Fruit fly (Drosophila melanogaster) whole organism, embryonic: Measurements from ENCODE around the gene CG3091.

ENCODE experiments used
- CG11456 ChIP-seq: fragments of 200-800 bp; sonication (Bioruptor generic); IDR thresholded peaks from 3 replicates; pipeline ENCODE4 v1.3.6; 2022; ENCODE audit warnings: missing biosample characterization, missing genetic modification characterization
- CG11504 ChIP-seq: fragments of 200-800 bp; sonication (Bioruptor generic); optimal IDR thresholded peaks from 3 replicates; lab custom pipeline; 2019; ENCODE audit warnings: missing biosample characterization, mild to moderate bottlenecking, missing genetic modification characterization, moderate library complexity
- CG12769 ChIP-seq: fragments of 200-800 bp; sonication (Bioruptor generic); optimal IDR thresholded peaks from 2 replicates; lab custom pipeline; 2019; ENCODE audit warnings: missing biosample characterization, mild to moderate bottlenecking, missing genetic modification characterization, moderate library complexity
- CG13296 ChIP-seq: fragments of 200-800 bp; sonication (Bioruptor generic); optimal IDR thresholded peaks from 3 replicates; lab custom pipeline; 2018; ENCODE audit warnings: missing biosample characterization, mild to moderate bottlenecking, missing genetic modification characterization
- CG13424 ChIP-seq: fragments of 200-800 bp; sonication (Bioruptor generic); optimal IDR thresholded peaks from 2 replicates; lab custom pipeline; 2019; ENCODE audit warnings: missing biosample characterization, mild to moderate bottlenecking, missing genetic modification characterization, moderate library complexity
- CG1603 ChIP-seq: fragments of 200-800 bp; sonication (Bioruptor generic); optimal IDR thresholded peaks from 2 replicates; lab custom pipeline; 2019; ENCODE audit warnings: missing biosample characterization, mild to moderate bottlenecking, missing genetic modification characterization, moderate library complexity
- CG16815 ChIP-seq: fragments of 200-800 bp; sonication (Bioruptor generic); optimal IDR thresholded peaks from 3 replicates; lab custom pipeline; 2017; ENCODE audit warnings: missing biosample characterization, mild to moderate bottlenecking, missing genetic modification characterization
- CG17361 ChIP-seq: fragments of 200-800 bp; sonication (Bioruptor generic); IDR thresholded peaks from 3 replicates; pipeline ENCODE4 v1.3.6; 2022; ENCODE audit warnings: missing biosample characterization, missing genetic modification characterization
- CG18599 ChIP-seq: fragments of 200-800 bp; sonication (Bioruptor generic); optimal IDR thresholded peaks from 3 replicates; lab custom pipeline; 2017; ENCODE audit warnings: missing biosample characterization, missing genetic modification characterization, mild to moderate bottlenecking, moderate library complexity, missing genetic modification reagents
- CG2120 ChIP-seq: fragments of 200-800 bp; sonication (Bioruptor generic); optimal IDR thresholded peaks from 3 replicates; lab custom pipeline; 2016; ENCODE audit warnings: missing biosample characterization, missing genetic modification characterization
- CG2678 ChIP-seq: fragments of 200-800 bp; sonication (Bioruptor generic); optimal IDR thresholded peaks from 3 replicates; lab custom pipeline; 2019; ENCODE audit warnings: missing biosample characterization, mild to moderate bottlenecking, missing genetic modification characterization, moderate library complexity
- CG30403 ChIP-seq: fragments of 200-800 bp; sonication (Bioruptor generic); optimal IDR thresholded peaks from 3 replicates; lab custom pipeline; 2016; ENCODE audit warnings: missing biosample characterization, missing genetic modification characterization
- CG31441 ChIP-seq: fragments of 200-800 bp; sonication (Bioruptor generic); IDR thresholded peaks from 2 replicates; pipeline ENCODE4 v1.3.6; 2022; ENCODE audit warnings: missing biosample characterization, missing genetic modification characterization
- CG3281 ChIP-seq: fragments of 200-800 bp; sonication (Bioruptor generic); optimal IDR thresholded peaks from 3 replicates; lab custom pipeline; 2017; ENCODE audit warnings: missing biosample characterization, mild to moderate bottlenecking, missing genetic modification characterization
- CG34422 ChIP-seq: fragments of 200-800 bp; sonication (Bioruptor generic); IDR thresholded peaks from 3 replicates; pipeline ENCODE4 v1.3.6; 2022; ENCODE audit warnings: missing biosample characterization, missing genetic modification characterization
- CG42726 ChIP-seq: fragments of 200-800 bp; sonication (Bioruptor generic); IDR thresholded peaks from 2 replicates; pipeline ENCODE4 v1.3.6; 2022; ENCODE audit warnings: missing biosample characterization, missing genetic modification characterization; ENCODE audit not compliant: partially characterized antibody
- CG4404 ChIP-seq: fragments of 200-800 bp; sonication (Bioruptor generic); IDR thresholded peaks from 2 replicates; pipeline ENCODE4 v1.3.6; 2022; ENCODE audit warnings: missing biosample characterization, missing genetic modification characterization
- CG6175 ChIP-seq: fragments of 200-800 bp; sonication (Bioruptor generic); IDR thresholded peaks from 3 replicates; pipeline ENCODE4 v1.3.6; 2022; ENCODE audit warnings: missing biosample characterization, missing genetic modification characterization
- CG6813 ChIP-seq: fragments of 200-800 bp; sonication (Bioruptor generic); optimal IDR thresholded peaks from 2 replicates; lab custom pipeline; 2017; ENCODE audit warnings: missing biosample characterization, missing genetic modification characterization, mild to moderate bottlenecking, moderate library complexity, missing genetic modification reagents
- CG7839 ChIP-seq: fragments of 200-800 bp; sonication (Bioruptor generic); optimal IDR thresholded peaks from 3 replicates; lab custom pipeline; 2018; ENCODE audit warnings: missing biosample characterization, mild to moderate bottlenecking, missing genetic modification characterization, moderate library complexity
- CG9215 ChIP-seq: fragments of 200-800 bp; sonication (Bioruptor generic); IDR thresholded peaks from 2 replicates; pipeline ENCODE4 v1.3.6; 2022; ENCODE audit warnings: missing biosample characterization, missing genetic modification characterization
- D19B ChIP-seq: fragments of 200-800 bp; sonication (Bioruptor generic); optimal IDR thresholded peaks from 2 replicates; lab custom pipeline; 2017; ENCODE audit warnings: missing biosample characterization, mild to moderate bottlenecking, missing genetic modification characterization
- Dbx ChIP-seq: fragments of 200-800 bp; sonication (Bioruptor generic); IDR thresholded peaks from 3 replicates; pipeline ENCODE4 v1.3.6; 2022; ENCODE audit warnings: missing biosample characterization, missing genetic modification characterization
- Eip74EF ChIP-seq, 2 experiments: fragments of 200-800 bp in 1 of 2; fragments of >200 bp in 1 of 2; sonication (Bioruptor generic) in 1 of 2; optimal IDR thresholded peaks; 2 replicates each; lab custom pipeline; 2017 to 2019; ENCODE audit warnings: missing biosample characterization in 2 of 2, missing genetic modification characterization in 2 of 2, mild to moderate bottlenecking in 1 of 2, moderate library complexity in 1 of 2
- Gug ChIP-seq: fragments of 200-800 bp; sonication (Bioruptor generic); IDR thresholded peaks from 4 replicates; pipeline ENCODE4 v1.3.6; 2022; ENCODE audit warnings: missing biosample characterization, missing genetic modification characterization
- H2.0 ChIP-seq: fragments of 200-800 bp; sonication (Bioruptor generic); IDR thresholded peaks from 2 replicates; pipeline ENCODE4 v1.3.6; 2022; ENCODE audit warnings: missing biosample characterization, missing genetic modification characterization
- MESR4 ChIP-seq: fragments of 200-800 bp; sonication (Bioruptor generic); optimal IDR thresholded peaks from 2 replicates; lab custom pipeline; 2018; ENCODE audit warnings: missing biosample characterization, mild to moderate bottlenecking, missing genetic modification characterization, moderate library complexity
- Med ChIP-seq: fragments of 200-800 bp; sonication (Bioruptor generic); peaks from one replicate; lab custom pipeline; 2016; ENCODE audit warnings: missing biosample characterization, missing genetic modification characterization, mild to moderate bottlenecking, inconsistent platforms, moderate library complexity
- Meics ChIP-seq: fragments of 200-800 bp; sonication (Bioruptor generic); optimal IDR thresholded peaks from 2 replicates; lab custom pipeline; 2017; ENCODE audit warnings: missing biosample characterization, mild to moderate bottlenecking, missing genetic modification characterization
- Pdp1 ChIP-seq, 2 experiments: fragments of 200-800 bp; sonication (Bioruptor generic); optimal IDR thresholded peaks; 3 replicates each; lab custom pipeline; 2016; ENCODE audit warnings: missing biosample characterization in 2 of 2, missing genetic modification characterization in 2 of 2, mild to moderate bottlenecking in 1 of 2, moderate library complexity in 1 of 2
- Ptx1 ChIP-seq: fragments of 200-800 bp; sonication (Bioruptor generic); IDR thresholded peaks from 2 replicates; pipeline ENCODE4 v1.3.6; 2022; ENCODE audit warnings: missing biosample characterization, missing genetic modification characterization
- Xrp1 ChIP-seq: fragments of 200-800 bp; sonication (Bioruptor generic); IDR thresholded peaks from 2 replicates; pipeline ENCODE4 v1.3.6; 2022; ENCODE audit warnings: missing biosample characterization, missing genetic modification characterization
- aop ChIP-seq: fragments of 200-800 bp; sonication (Bioruptor generic); IDR thresholded peaks from 2 replicates; pipeline ENCODE4 v1.3.6; 2022; ENCODE audit warnings: missing biosample characterization, missing genetic modification characterization
- bbx ChIP-seq: fragments of 200-800 bp; sonication (Bioruptor generic); IDR thresholded peaks from 2 replicates; pipeline ENCODE4 v1.3.6; 2022; ENCODE audit warnings: missing biosample characterization, missing genetic modification characterization; ENCODE audit not compliant: partially characterized antibody
- bcd ChIP-seq: fragments of 200-800 bp; sonication (Bioruptor generic); optimal IDR thresholded peaks from 2 replicates; lab custom pipeline; 2017; ENCODE audit warnings: missing biosample characterization, mild to moderate bottlenecking, missing genetic modification characterization
- bsh ChIP-seq, 2 experiments: fragments of 200-800 bp; sonication (Bioruptor generic); optimal IDR thresholded peaks; 2 replicates each; lab custom pipeline; 2017 to 2018; ENCODE audit warnings: mild to moderate bottlenecking in 2 of 2, missing biosample characterization in 2 of 2, missing genetic modification characterization in 2 of 2, moderate library complexity in 1 of 2
- dm ChIP-seq: fragments of 200-800 bp; sonication (Bioruptor generic); optimal IDR thresholded peaks from 3 replicates; lab custom pipeline; 2016; ENCODE audit warnings: missing biosample characterization, missing genetic modification characterization
- ham ChIP-seq: fragments of 200-800 bp; sonication (Bioruptor generic); IDR thresholded peaks from 2 replicates; pipeline ENCODE4 v1.3.6; 2022; ENCODE audit warnings: missing biosample characterization, missing genetic modification characterization
- hkb ChIP-seq, 2 experiments: fragments of 200-800 bp in 1 of 2; fragments of >200 bp in 1 of 2; sonication (Bioruptor generic) in 1 of 2; IDR thresholded peaks in 1 of 2; optimal IDR thresholded peaks in 1 of 2; 2 replicates each; pipeline versions ENCODE4 v1.3.6 to Lab custom; 2017 to 2022; ENCODE audit warnings: missing biosample characterization in 1 of 2, missing genetic modification characterization in 1 of 2
- lilli ChIP-seq: fragments of 200-800 bp; sonication (Bioruptor generic); optimal IDR thresholded peaks from 3 replicates; lab custom pipeline; 2016; ENCODE audit warnings: missing biosample characterization, missing genetic modification characterization
- mam ChIP-seq: fragments of 200-800 bp; sonication (Bioruptor generic); optimal IDR thresholded peaks from 3 replicates; lab custom pipeline; 2016; ENCODE audit warnings: missing biosample characterization, missing genetic modification characterization
- nmo ChIP-seq: fragments of 200-800 bp; sonication (Bioruptor generic); optimal IDR thresholded peaks from 2 replicates; lab custom pipeline; 2018; ENCODE audit warnings: missing biosample characterization, mild to moderate bottlenecking, missing genetic modification characterization, moderate library complexity
- phol ChIP-seq: fragments of 200-800 bp; sonication (Bioruptor generic); optimal IDR thresholded peaks from 3 replicates; lab custom pipeline; 2018; ENCODE audit warnings: missing biosample characterization, mild to moderate bottlenecking, missing genetic modification characterization, moderate library complexity
- row ChIP-seq: fragments of 200-800 bp; sonication (Bioruptor generic); IDR thresholded peaks from 3 replicates; pipeline ENCODE4 v1.3.6; 2022; ENCODE audit warnings: missing biosample characterization, missing genetic modification characterization
- slbo ChIP-seq: fragments of 200-800 bp; sonication (Bioruptor generic); IDR thresholded peaks from 2 replicates; pipeline ENCODE4 v1.3.6; 2022; ENCODE audit warnings: missing biosample characterization, missing genetic modification characterization
- ssp ChIP-seq: fragments of 200-800 bp; sonication (Bioruptor generic); IDR thresholded peaks from 2 replicates; pipeline ENCODE4 v1.3.6; 2022; ENCODE audit warnings: missing biosample characterization, missing genetic modification characterization
- vvl ChIP-seq: fragments of 200-800 bp; sonication (Bioruptor generic); IDR thresholded peaks from 2 replicates; pipeline ENCODE4 v1.3.6; 2022; ENCODE audit warnings: missing biosample characterization, missing genetic modification characterization
- zfh2 ChIP-seq: fragments of 200-800 bp; sonication (Bioruptor generic); optimal IDR thresholded peaks from 2 replicates; lab custom pipeline; 2016; ENCODE audit warnings: missing biosample characterization, missing genetic modification characterization

Gene CG3091

dm6 chrX:2208641-2209241 lies 45.3 kb downstream of the CG3091 start (continued):
- no peak for TF ChIP-seq hkb (optimal IDR thresholded peaks at IDR 0.05; lab: Kevin White, UChicago)
- peak; percentile 47; the same call in 1 of the 2 replicates for TF ChIP-seq hkb (GFP tag; IDR thresholded peaks at IDR 0.05; lab: Robert Waterston, UW)
- 0 out of 2 replicates have a peak, but pooled peaks have one; percentile 27 for TF ChIP-seq CG4404 (GFP tag; lab: Robert Waterston, UW)
- no peak for TF ChIP-seq MESR4 (GFP tag; lab: Kevin White, UChicago)
- TF ChIP-seq CG6175 (GFP tag; lab: Robert Waterston, UW) = peak; percentile 91
- TF ChIP-seq Meics = peak; percentile 27
- TF ChIP-seq dm = no peak
- peak; percentile 37 for TF ChIP-seq nmo (GFP tag; lab: Kevin White, UChicago)
- TF ChIP-seq ham (GFP tag; lab: Robert Waterston, UW) = no peak
- TF ChIP-seq CG1603 (tag; lab: Kevin White, UChicago) = peak; percentile 18
- no peak for TF ChIP-seq Eip74EF (GFP tag; optimal IDR thresholded peaks at IDR 0.05; lab: Kevin White, UChicago)
- peak; percentile 38 for TF ChIP-seq CG11504 (tag; lab: Kevin White, UChicago)
- peak; percentile 65 for TF ChIP-seq Ptx1 (GFP tag; lab: Robert Waterston, UW)
- TF ChIP-seq CG34422 (GFP tag; lab: Robert Waterston, UW) = no peak
- peak; percentile 42 for TF ChIP-seq slbo (GFP tag; lab: Robert Waterston, UW)
- TF ChIP-seq Dbx (GFP tag; lab: Robert Waterston, UW) = no peak
- TF ChIP-seq ssp (GFP tag; lab: Robert Waterston, UW) = peak; percentile 35; the same call in 1 of the 2 replicates
- TF ChIP-seq CG30403 (GFP tag; lab: Kevin White, UChicago) = no peak
- no peak for TF ChIP-seq CG13296 (GFP tag; lab: Kevin White, UChicago)
- TF ChIP-seq row (GFP tag; lab: Robert Waterston, UW) = peak; percentile 62
- TF ChIP-seq CG9215 (GFP tag; lab: Robert Waterston, UW) = 0 out of 2 replicates have a peak, but pooled peaks have one; percentile 10
- peak; percentile 49 for TF ChIP-seq CG7839
- peak; percentile 74 for TF ChIP-seq Med (GFP tag; lab: Kevin White, UChicago)
- peak; percentile 15 for TF ChIP-seq zfh2 (GFP tag; lab: Kevin White, UChicago)
- TF ChIP-seq CG16815 (GFP tag; lab: Kevin White, UChicago) = no peak
- TF ChIP-seq CG6813 (GFP tag; lab: Kevin White, UChicago) = no peak
- peak; percentile 17 for TF ChIP-seq mam (GFP tag; lab: Kevin White, UChicago)
- TF ChIP-seq aop (GFP tag; lab: Robert Waterston, UW) = no peak
- TF ChIP-seq lilli = peak; percentile 13
- TF ChIP-seq H2.0 (GFP tag; lab: Robert Waterston, UW) = no peak
- peak; percentile 48 for TF ChIP-seq CG2678 (tag; lab: Kevin White, UChicago)
- TF ChIP-seq CG42726 (GFP tag; lab: Robert Waterston, UW) = no peak
- TF ChIP-seq D19B (GFP tag; lab: Kevin White, UChicago) = peak; percentile 8
- peak; percentile 31 for TF ChIP-seq CG13424 (tag; lab: Kevin White, UChicago)
- peak; percentile 13 for TF ChIP-seq bcd (GFP tag; lab: Kevin White, UChicago)
- peak; percentile 14; the same call in 1 of the 2 replicates for TF ChIP-seq Xrp1 (GFP tag; lab: Robert Waterston, UW)
- peak; percentile 81 for TF ChIP-seq CG12769 (tag; lab: Kevin White, UChicago)
- TF ChIP-seq CG17361 (GFP tag; lab: Robert Waterston, UW) = 0 out of 3 replicates have a peak, but pooled peaks have one; percentile 20
- peak; percentile 31; the same call in 2 of the 4 replicates for TF ChIP-seq Gug (GFP tag; lab: Robert Waterston, UW)
- peak; percentile 23 for TF ChIP-seq CG2120
- TF ChIP-seq bbx (GFP tag; lab: Robert Waterston, UW) = no peak
- peak; percentile 10 for TF ChIP-seq phol (tag; lab: Kevin White, UChicago)
- TF ChIP-seq CG18599 (GFP tag; lab: Kevin White, UChicago) = peak; percentile 22
- peak in 1 of 2 experiments; percentile 2 for TF ChIP-seq bsh (GFP tag; optimal IDR thresholded peaks at IDR 0.05; lab: Kevin White, UChicago)
- TF ChIP-seq CG3281 = no peak
- TF ChIP-seq Pdp1 (GFP tag; optimal IDR thresholded peaks at IDR 0.05; lab: Kevin White, UChicago) = peak in 1 of 2 experiments; percentile 16
- no peak for TF ChIP-seq CG11456 (GFP tag; lab: Robert Waterston, UW)
- 0 out of 2 replicates have a peak, but pooled peaks have one; percentile 25 for TF ChIP-seq vvl
- 0 out of 2 replicates have a peak, but pooled peaks have one; percentile 9 for TF ChIP-seq CG31441 (GFP tag; lab: Robert Waterston, UW)
